Worm (Caenorhabditis elegans) whole organism, late embryonic: ENCODE measurements around the gene F53E10.1.
A peak's percentile ranks its signal among the peaks of the same experiment; 100 is the strongest.

Source experiments
- C38D4.7 ChIP-seq: fragments of 200-800 bp; sonication (Bioruptor generic); optimal IDR thresholded peaks from 2 replicates; lab custom pipeline; 2018; ENCODE audit warnings: mild to moderate bottlenecking, missing genetic modification characterization, moderate library complexity, missing compliant biosample characterization
- F13H6.1 ChIP-seq: sonication (generic microtip); optimal IDR thresholded peaks from 2 replicates; lab custom pipeline; 2016; ENCODE audit warnings: missing genetic modification characterization, missing compliant biosample characterization
- K02D7.2 ChIP-seq: sonication (generic microtip); optimal IDR thresholded peaks from 2 replicates; lab custom pipeline; 2017; ENCODE audit warnings: mild to moderate bottlenecking, missing genetic modification characterization, missing compliant biosample characterization
- K09A11.1 ChIP-seq: sonication (generic microtip); optimal IDR thresholded peaks from 2 replicates; lab custom pipeline; 2017; ENCODE audit warnings: antibody characterized with exemption, mild to moderate bottlenecking, missing genetic modification characterization, missing compliant biosample characterization; ENCODE audit not compliant: insufficient read depth
- Y22D7AL.16 ChIP-seq: sonication (generic microtip); optimal IDR thresholded peaks from 2 replicates; lab custom pipeline; 2016; ENCODE audit warnings: missing genetic modification characterization, missing compliant biosample characterization
- ceh-18 ChIP-seq: sonication (generic microtip); optimal IDR thresholded peaks from 2 replicates; lab custom pipeline; 2016; ENCODE audit warnings: missing genetic modification characterization, missing compliant biosample characterization
- ceh-19 ChIP-seq: fragments of 200-800 bp; sonication (Bioruptor generic); optimal IDR thresholded peaks from 2 replicates; lab custom pipeline; 2018; ENCODE audit warnings: mild to moderate bottlenecking, missing genetic modification characterization, missing compliant biosample characterization
- ceh-22 ChIP-seq: sonication (generic microtip); optimal IDR thresholded peaks from 2 replicates; lab custom pipeline; 2017; ENCODE audit warnings: missing biosample characterization, missing genetic modification characterization
- ceh-24 ChIP-seq: sonication (generic microtip); optimal IDR thresholded peaks from 2 replicates; lab custom pipeline; 2016; ENCODE audit warnings: mild to moderate bottlenecking, missing genetic modification characterization, missing compliant biosample characterization
- ceh-30 ChIP-seq: fragments of 150-350 bp; optimal IDR thresholded peaks from 2 replicates; lab custom pipeline; 2014; ENCODE audit warnings: missing biosample characterization, missing genetic modification characterization
- ceh-34 ChIP-seq: sonication (generic microtip); optimal IDR thresholded peaks from 2 replicates; lab custom pipeline; 2016; ENCODE audit warnings: mild to moderate bottlenecking, missing genetic modification characterization, missing compliant biosample characterization
- ceh-45 ChIP-seq: fragments of 200-800 bp; sonication (Bioruptor generic); IDR thresholded peaks from 2 replicates; pipeline ENCODE4 v1.3.6; 2022; ENCODE audit warnings: missing genetic modification reagents, missing genetic modification characterization, missing compliant biosample characterization
- ceh-48 ChIP-seq: sonication (generic microtip); optimal IDR thresholded peaks from 2 replicates; lab custom pipeline; 2016; ENCODE audit warnings: missing genetic modification characterization, inconsistent platforms, missing compliant biosample characterization
- ceh-6 ChIP-seq: fragments of 200-800 bp; sonication (Bioruptor generic); optimal IDR thresholded peaks from 2 replicates; lab custom pipeline; 2018; ENCODE audit warnings: mild to moderate bottlenecking, missing genetic modification characterization, missing compliant biosample characterization
- ceh-9 ChIP-seq: sonication (generic microtip); optimal IDR thresholded peaks from 2 replicates; lab custom pipeline; 2016; ENCODE audit warnings: mild to moderate bottlenecking, missing genetic modification characterization, inconsistent platforms, missing compliant biosample characterization
- dmd-4 ChIP-seq: sonication (generic microtip); optimal IDR thresholded peaks from 2 replicates; lab custom pipeline; 2016; ENCODE audit warnings: borderline replicate concordance, missing genetic modification characterization, missing compliant biosample characterization
- dve-1 ChIP-seq: sonication (generic microtip); optimal IDR thresholded peaks from 2 replicates; lab custom pipeline; 2017; ENCODE audit warnings: antibody characterized with exemption, mild to moderate bottlenecking, missing genetic modification characterization, missing compliant biosample characterization
- elt-4 ChIP-seq: sonication (generic microtip); optimal IDR thresholded peaks from 2 replicates; lab custom pipeline; 2016; ENCODE audit warnings: missing genetic modification characterization, missing compliant biosample characterization
- ets-4 ChIP-seq: sonication (generic microtip); optimal IDR thresholded peaks from 2 replicates; lab custom pipeline; 2016; ENCODE audit warnings: missing genetic modification characterization, missing compliant biosample characterization
- eyg-1 ChIP-seq: sonication (generic microtip); optimal IDR thresholded peaks from 2 replicates; lab custom pipeline; 2016; ENCODE audit warnings: missing genotype, missing genetic modification characterization, missing compliant biosample characterization
- fkh-10 ChIP-seq: fragments of 150-350 bp; optimal IDR thresholded peaks from 2 replicates; lab custom pipeline; 2014; ENCODE audit warnings: missing biosample characterization, missing genetic modification reagents, missing genetic modification characterization
- fkh-6 ChIP-seq: sonication (generic microtip); optimal IDR thresholded peaks from 2 replicates; lab custom pipeline; 2016; ENCODE audit warnings: missing genetic modification characterization, missing compliant biosample characterization
- hlh-13 ChIP-seq: fragments of 200-800 bp; sonication (Bioruptor generic); optimal IDR thresholded peaks from 2 replicates; lab custom pipeline; 2018; ENCODE audit warnings: mild to moderate bottlenecking, missing genetic modification characterization, missing compliant biosample characterization
- lim-6 ChIP-seq: sonication (generic microtip); optimal IDR thresholded peaks from 2 replicates; lab custom pipeline; 2016; ENCODE audit warnings: missing genetic modification characterization, missing compliant biosample characterization
- lin-11 ChIP-seq: fragments of 200-800 bp; sonication (Bioruptor generic); optimal IDR thresholded peaks from 2 replicates; lab custom pipeline; 2018; ENCODE audit warnings: mild to moderate bottlenecking, missing genetic modification characterization, missing compliant biosample characterization
- madf-2 ChIP-seq: sonication (generic microtip); optimal IDR thresholded peaks from 2 replicates; lab custom pipeline; 2017; ENCODE audit warnings: missing genetic modification characterization, missing compliant biosample characterization
- nfya-1 ChIP-seq: sonication (generic microtip); optimal IDR thresholded peaks from 2 replicates; lab custom pipeline; 2017; ENCODE audit warnings: missing genetic modification characterization, mild to moderate bottlenecking, missing compliant biosample characterization, antibody characterized with exemption, moderate library complexity
- npax-4 ChIP-seq: sonication (generic microtip); optimal IDR thresholded peaks from 2 replicates; lab custom pipeline; 2016; ENCODE audit warnings: missing genetic modification characterization, missing compliant biosample characterization
- pat-9 ChIP-seq: fragments of 200-800 bp; sonication (Bioruptor generic); optimal IDR thresholded peaks from 2 replicates; lab custom pipeline; 2018; ENCODE audit warnings: mild to moderate bottlenecking, missing genetic modification characterization, moderate library complexity, missing compliant biosample characterization
- pha-4 ChIP-seq: fragments of 150-350 bp; optimal IDR thresholded peaks from 2 replicates; lab custom pipeline; 2018; ENCODE audit warnings: missing biosample characterization, missing genetic modification reagents, missing genetic modification characterization
- pros-1 ChIP-seq: fragments of 150-350 bp; optimal IDR thresholded peaks from 2 replicates; lab custom pipeline; 2014; ENCODE audit warnings: missing biosample characterization, missing genetic modification reagents, missing genetic modification characterization
- ref-2 ChIP-seq: sonication (generic microtip); optimal IDR thresholded peaks from 2 replicates; lab custom pipeline; 2016; ENCODE audit warnings: missing genetic modification characterization, missing compliant biosample characterization
- sdc-2 ChIP-seq: sonication (generic microtip); optimal IDR thresholded peaks from 2 replicates; lab custom pipeline; 2016; ENCODE audit warnings: missing genotype, missing genetic modification characterization, missing compliant biosample characterization
- sox-2 ChIP-seq: fragments of 200-800 bp; sonication (Bioruptor generic); IDR thresholded peaks from 2 replicates; pipeline ENCODE4 v1.3.6; 2022; ENCODE audit warnings: missing genetic modification reagents, missing genetic modification characterization, missing compliant biosample characterization
- tbx-7 ChIP-seq: sonication (generic microtip); optimal IDR thresholded peaks from 2 replicates; lab custom pipeline; 2016; ENCODE audit warnings: missing genotype, missing genetic modification characterization, missing compliant biosample characterization
- unc-3 ChIP-seq, 2 experiments: fragments of 200-800 bp in 1 of 2; sonication (Bioruptor generic) in 1 of 2; sonication (generic microtip) in 1 of 2; conservative IDR thresholded peaks in 1 of 2; optimal IDR thresholded peaks in 1 of 2; 2 replicates each; pipeline versions ENCODE4 v1.3.6 to Lab custom; 2016 to 2022; ENCODE audit warnings: missing compliant biosample characterization in 2 of 2, missing genetic modification characterization in 2 of 2, missing genetic modification reagents in 1 of 2
- unc-55 ChIP-seq: sonication (generic microtip); optimal IDR thresholded peaks from 2 replicates; lab custom pipeline; 2017; ENCODE audit warnings: missing biosample characterization, missing genetic modification reagents, missing genetic modification characterization
- zip-5 ChIP-seq: sonication (generic microtip); optimal IDR thresholded peaks from 2 replicates; lab custom pipeline; 2016; ENCODE audit warnings: missing genetic modification characterization, missing compliant biosample characterization

F53E10.1 gene

DNA sequence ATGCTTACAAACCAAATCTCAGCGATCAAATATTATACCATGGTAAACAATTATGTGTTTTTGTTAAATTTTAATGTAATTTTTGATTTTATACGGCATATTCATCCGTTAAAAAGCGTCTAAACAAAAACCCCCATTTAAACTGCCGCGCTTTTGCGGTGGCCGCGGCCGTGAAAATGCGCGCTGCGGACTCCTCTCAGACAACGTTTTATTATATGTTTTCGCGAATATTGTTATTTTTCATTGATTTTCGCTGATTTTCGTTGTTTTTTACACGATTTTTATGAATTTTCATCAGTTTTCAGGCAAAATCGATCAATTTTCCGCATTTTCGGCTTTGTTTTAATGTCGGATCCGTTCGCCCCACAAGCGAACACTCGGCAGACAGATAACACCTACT lies 23.4 kb downstream of the F53E10.1 start, which contains the start of gene W02H5.19 (continued):
- TF ChIP-seq nfya-1 = peak; percentile 29
- TF ChIP-seq hlh-13 (GFP tag; lab: Kevin White, UChicago) = peak; percentile 36
- TF ChIP-seq ceh-24 = no peak
- no peak for TF ChIP-seq pros-1 (tag; lab: Kevin White, UChicago)
- no peak for TF ChIP-seq ceh-45 (GFP tag; lab: Robert Waterston, UW)
- TF ChIP-seq ceh-22 (tag; lab: Kevin White, UChicago) = no peak
- TF ChIP-seq K02D7.2 (tag; lab: Kevin White, UChicago) = no peak
- TF ChIP-seq ref-2 = peak; percentile 42
- TF ChIP-seq ceh-30 = no peak
- peak; percentile 11 for TF ChIP-seq fkh-6
- peak; percentile 84 for TF ChIP-seq zip-5 (tag; lab: Kevin White, UChicago)
- TF ChIP-seq pat-9 (tag; lab: Kevin White, UChicago) = no peak
- no peak for TF ChIP-seq ceh-48 (tag; lab: Kevin White, UChicago)
- TF ChIP-seq sox-2 = no peak
- no peak for TF ChIP-seq elt-4 (tag; lab: Kevin White, UChicago)
- no peak for TF ChIP-seq madf-2 (tag; lab: Kevin White, UChicago)
- no peak for TF ChIP-seq lin-11 (tag; lab: Kevin White, UChicago)
- peak; percentile 40 for TF ChIP-seq ceh-18 (tag; lab: Kevin White, UChicago)
- no peak for TF ChIP-seq Y22D7AL.16 (tag; lab: Kevin White, UChicago)
- peak; percentile 54 for TF ChIP-seq F13H6.1 (tag; lab: Kevin White, UChicago)
- no peak for TF ChIP-seq K09A11.1 (tag; lab: Kevin White, UChicago)
- no peak for TF ChIP-seq ceh-19 (GFP tag; lab: Kevin White, UChicago)
- no peak for TF ChIP-seq pha-4
- no peak for TF ChIP-seq ceh-9 (tag; lab: Kevin White, UChicago)
- TF ChIP-seq ets-4 (tag; lab: Kevin White, UChicago) = peak; percentile 95
- TF ChIP-seq dmd-4 = peak; percentile 20
- TF ChIP-seq npax-4 (tag; lab: Kevin White, UChicago) = no peak
- no peak for TF ChIP-seq ceh-6
- TF ChIP-seq eyg-1 (tag; lab: Kevin White, UChicago) = peak; percentile 58
- TF ChIP-seq dve-1 = no peak
- no peak for TF ChIP-seq fkh-10 (GFP tag; lab: Kevin White, UChicago)
- TF ChIP-seq ceh-34 (tag; lab: Kevin White, UChicago) = peak; percentile 60
- no peak for TF ChIP-seq unc-55 (GFP tag; lab: Kevin White, UChicago)

DNA sequence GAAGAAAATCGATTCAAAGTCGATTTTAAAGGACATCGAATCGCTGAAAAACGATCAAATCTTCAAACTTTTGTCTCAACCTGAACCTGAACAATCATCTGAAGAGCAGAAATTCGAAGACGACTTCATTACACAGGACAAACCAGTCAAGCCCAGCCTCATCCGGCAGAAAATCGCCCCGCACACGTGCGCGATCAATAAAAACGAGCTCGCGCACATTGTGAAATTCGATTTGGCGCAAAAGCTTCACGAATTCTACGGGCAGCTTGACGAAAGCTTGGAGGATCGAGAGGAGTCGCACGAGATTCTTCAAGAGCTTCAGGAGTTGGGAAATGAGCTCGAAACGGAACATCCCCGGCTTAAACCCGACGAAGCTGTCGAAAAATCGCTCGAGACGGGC lies 23.9 kb downstream of the F53E10.1 start, which contains the start of gene W02H5.2:
Gene W02H5.2 (plus strand): TSS at position 301 of the 400 bp plus-strand sequence.
- TF ChIP-seq C38D4.7 (no peak), npax-4 (tag; lab: Kevin White, UChicago) (no peak)

DNA sequence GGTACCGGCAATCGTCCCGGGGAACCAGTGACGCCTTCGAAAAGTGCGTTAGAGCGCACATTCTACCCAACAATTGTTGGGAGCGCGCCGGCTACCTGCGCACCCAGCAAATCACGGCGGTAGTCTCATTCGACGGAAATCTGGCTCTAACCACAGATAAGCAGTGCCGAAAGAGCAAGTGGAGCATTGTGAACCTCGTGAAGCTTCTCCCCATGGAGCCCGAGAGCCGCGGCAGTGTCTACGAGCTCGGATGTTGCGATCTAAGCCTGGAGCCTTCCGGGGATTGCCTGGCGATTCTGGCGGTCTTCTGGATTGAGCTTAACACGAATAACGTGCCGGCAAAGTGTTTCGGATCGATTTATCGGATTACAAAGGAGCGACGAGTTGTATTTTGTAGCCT lies 24.4 kb downstream of the F53E10.1 start:
- TF ChIP-seq ceh-6 (no peak), tbx-7 (tag; lab: Kevin White, UChicago) (no peak)
- TF ChIP-seq, all 69 proteins: peak for 0

DNA sequence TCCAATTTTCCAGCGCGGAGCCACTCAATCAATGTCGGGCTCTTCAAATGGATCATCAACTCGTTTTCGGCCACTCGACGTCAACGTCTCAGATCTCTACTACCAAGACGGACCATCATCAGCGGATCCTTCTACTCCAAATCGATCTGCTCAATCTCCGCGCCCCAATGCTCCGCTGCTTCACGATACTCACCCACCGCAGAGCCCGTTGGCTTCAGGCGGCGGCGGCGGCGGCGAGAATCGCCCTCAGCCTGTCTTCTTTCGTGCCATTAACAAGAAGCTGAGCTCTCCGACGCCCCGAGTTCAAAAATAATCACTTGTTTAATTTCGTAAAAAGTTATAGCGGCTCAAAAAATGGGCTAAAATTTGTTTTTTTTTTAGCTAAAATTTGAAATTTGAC lies 31.0 kb downstream of the F53E10.1 start:
- TF ChIP-seq tbx-7 (tag; lab: Kevin White, UChicago) (no peak), sdc-2 (tag; lab: Kevin White, UChicago) (no peak), unc-3 (GFP tag; conservative IDR thresholded peaks at IDR 0.05; lab: Robert Waterston, UW) (no peak), unc-3 (tag; optimal IDR thresholded peaks at IDR 0.05; lab: Kevin White, UChicago) (no peak), ceh-18 (tag; lab: Kevin White, UChicago) (no peak), ceh-34 (tag; lab: Kevin White, UChicago) (no peak), pat-9 (tag; lab: Kevin White, UChicago) (no peak), lim-6 (tag; lab: Kevin White, UChicago) (no peak), Y22D7AL.16 (tag; lab: Kevin White, UChicago) (no peak), ceh-19 (GFP tag; lab: Kevin White, UChicago) (no peak), F13H6.1 (tag; lab: Kevin White, UChicago) (no peak)
